Worm (Caenorhabditis elegans): ENCODE results near the gene nduv-3.

ce11 chrIV:2610409-2610808 lies 30.7 kb upstream of the nduv-3 start, which contains the start of gene Y69A2AR.32:
- TF ChIP-seq lsy-2 (tag; optimal IDR thresholded peaks at IDR 0.05) (no peak), ztf-11 (tag; optimal IDR thresholded peaks at IDR 0.05) (no peak), elt-1 (tag; optimal IDR thresholded peaks at IDR 0.05; ENCODE audit: borderline replicate concordance, insufficient read depth) (no peak), pha-4 (tag; optimal IDR thresholded peaks at IDR 0.05) (no peak), lin-13 (tag; optimal IDR thresholded peaks at IDR 0.05) (no peak), ces-1 (GFP tag; optimal IDR thresholded peaks at IDR 0.05) (no peak), sptf-1 (tag; optimal IDR thresholded peaks at IDR 0.05) (no peak), unc-39 (tag; optimal IDR thresholded peaks at IDR 0.05) (no peak)
